Fruit fly (Drosophila melanogaster) whole organism, adult: ENCODE data around the gene IscU.

Source experiments
- CG12768 ChIP-seq: fragments of 200-800 bp; sonication (Bioruptor generic); optimal IDR thresholded peaks from 2 replicates; lab custom pipeline; 2017; ENCODE audit warnings: missing biosample characterization, missing genetic modification characterization, mild to moderate bottlenecking, moderate library complexity, missing genetic modification reagents
- CG14711 ChIP-seq: fragments of 200-800 bp; sonication (Bioruptor generic); optimal IDR thresholded peaks from 2 replicates; lab custom pipeline; 2018; ENCODE audit warnings: missing biosample characterization, mild to moderate bottlenecking, missing genetic modification characterization, moderate library complexity
- CG1620 ChIP-seq: fragments of 200-800 bp; sonication (Bioruptor generic); optimal IDR thresholded peaks from 2 replicates; lab custom pipeline; 2016; ENCODE audit warnings: missing biosample characterization, missing genetic modification characterization
- CG33017 ChIP-seq: fragments of 200-800 bp; sonication (Bioruptor generic); optimal IDR thresholded peaks from 2 replicates; lab custom pipeline; 2018; ENCODE audit warnings: missing biosample characterization, mild to moderate bottlenecking, missing genetic modification characterization, moderate library complexity
- CG5204 ChIP-seq: fragments of 200-800 bp; sonication (Bioruptor generic); optimal IDR thresholded peaks from 2 replicates; lab custom pipeline; 2016; ENCODE audit warnings: missing biosample characterization, missing genetic modification characterization
- CG7045 ChIP-seq: fragments of 200-800 bp; sonication (Bioruptor generic); optimal IDR thresholded peaks from 2 replicates; lab custom pipeline; 2017; ENCODE audit warnings: missing biosample characterization, mild to moderate bottlenecking, missing genetic modification characterization
- CG7101 ChIP-seq: fragments of 200-800 bp; sonication (Bioruptor generic); optimal IDR thresholded peaks from 2 replicates; lab custom pipeline; 2018; ENCODE audit warnings: missing biosample characterization, mild to moderate bottlenecking, missing genetic modification characterization, moderate library complexity
- Crg-1 ChIP-seq: fragments of 200-800 bp; sonication (Bioruptor generic); optimal IDR thresholded peaks from 2 replicates; lab custom pipeline; 2016; ENCODE audit warnings: missing biosample characterization, missing genetic modification characterization
- Hr96 ChIP-seq: fragments of 200-800 bp; sonication (Bioruptor generic); optimal IDR thresholded peaks from 2 replicates; lab custom pipeline; 2016; ENCODE audit warnings: missing biosample characterization, missing genetic modification characterization
- Mnt ChIP-seq: fragments of 200-800 bp; sonication (Bioruptor generic); optimal IDR thresholded peaks from 2 replicates; lab custom pipeline; 2016; ENCODE audit warnings: missing biosample characterization, mild to moderate bottlenecking, missing genetic modification characterization
- bab1 ChIP-seq: fragments of 200-800 bp; sonication (Bioruptor generic); optimal IDR thresholded peaks from 3 replicates; lab custom pipeline; 2019; ENCODE audit warnings: missing biosample characterization, mild to moderate bottlenecking, missing genetic modification characterization, moderate library complexity
- cic ChIP-seq: fragments of 200-800 bp; sonication (Bioruptor generic); optimal IDR thresholded peaks from 2 replicates; lab custom pipeline; 2017; ENCODE audit warnings: missing biosample characterization, mild to moderate bottlenecking, missing genetic modification characterization, moderate library complexity
- cnc ChIP-seq, 2 experiments: fragments of >200 bp; optimal IDR thresholded peaks; 2 replicates each; lab custom pipeline; 2017
- kay ChIP-seq: fragments of 200-800 bp; sonication (Bioruptor generic); peaks from one replicate; lab custom pipeline; 2016; ENCODE audit warnings: missing biosample characterization, missing genetic modification characterization, borderline replicate concordance
- ovo ChIP-seq: fragments of 200-800 bp; sonication (Bioruptor generic); optimal IDR thresholded peaks from 2 replicates; lab custom pipeline; 2016; ENCODE audit warnings: missing biosample characterization, missing genetic modification characterization
- pad ChIP-seq: fragments of 200-800 bp; sonication (Bioruptor generic); optimal IDR thresholded peaks from 3 replicates; lab custom pipeline; 2017; ENCODE audit warnings: missing biosample characterization, missing genetic modification characterization, mild to moderate bottlenecking, moderate library complexity, missing genetic modification reagents
- tj ChIP-seq: fragments of 200-800 bp; sonication (Bioruptor generic); optimal IDR thresholded peaks from 3 replicates; lab custom pipeline; 2017; ENCODE audit warnings: missing biosample characterization, mild to moderate bottlenecking, missing genetic modification characterization, moderate library complexity
- toe ChIP-seq: fragments of 200-800 bp; sonication (Bioruptor generic); optimal IDR thresholded peaks from 2 replicates; lab custom pipeline; 2016; ENCODE audit warnings: missing biosample characterization, missing genetic modification characterization

The IscU gene

DNA sequence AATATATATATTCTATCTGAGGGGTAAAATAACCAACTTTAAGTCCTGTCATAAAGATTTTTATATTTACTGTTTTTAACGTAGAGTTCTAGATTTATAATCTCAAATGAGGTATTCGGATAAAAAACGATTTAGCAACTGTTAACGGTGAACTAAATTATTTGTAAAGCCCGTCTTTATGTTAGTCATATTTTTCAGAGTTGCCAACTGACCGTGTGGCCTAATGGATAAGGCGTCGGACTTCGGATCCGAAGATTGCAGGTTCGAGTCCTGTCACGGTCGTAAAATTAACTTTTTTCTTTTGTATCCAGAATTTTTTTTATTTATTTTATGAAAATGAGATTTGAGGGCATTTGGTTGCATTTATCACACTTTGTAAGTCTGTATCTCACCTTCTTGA lies 37.7 kb upstream of the IscU start:
- TF ChIP-seq Mnt (GFP tag; lab: Kevin White, UChicago) (no peak), CG5204 (GFP tag; lab: Kevin White, UChicago) (no peak), cnc (optimal IDR thresholded peaks at IDR 0.05; lab: Kevin White, UChicago) (no peak), cic (GFP tag; lab: Kevin White, UChicago) (no peak), Crg-1 (GFP tag; lab: Kevin White, UChicago) (no peak), CG1620 (GFP tag; lab: Kevin White, UChicago) (no peak), ovo (GFP tag; lab: Kevin White, UChicago) (no peak), bab1 (GFP tag; lab: Kevin White, UChicago) (no peak), Hr96 (no peak), CG12768 (GFP tag; lab: Kevin White, UChicago) (no peak), pad (GFP tag; lab: Kevin White, UChicago) (no peak)

DNA sequence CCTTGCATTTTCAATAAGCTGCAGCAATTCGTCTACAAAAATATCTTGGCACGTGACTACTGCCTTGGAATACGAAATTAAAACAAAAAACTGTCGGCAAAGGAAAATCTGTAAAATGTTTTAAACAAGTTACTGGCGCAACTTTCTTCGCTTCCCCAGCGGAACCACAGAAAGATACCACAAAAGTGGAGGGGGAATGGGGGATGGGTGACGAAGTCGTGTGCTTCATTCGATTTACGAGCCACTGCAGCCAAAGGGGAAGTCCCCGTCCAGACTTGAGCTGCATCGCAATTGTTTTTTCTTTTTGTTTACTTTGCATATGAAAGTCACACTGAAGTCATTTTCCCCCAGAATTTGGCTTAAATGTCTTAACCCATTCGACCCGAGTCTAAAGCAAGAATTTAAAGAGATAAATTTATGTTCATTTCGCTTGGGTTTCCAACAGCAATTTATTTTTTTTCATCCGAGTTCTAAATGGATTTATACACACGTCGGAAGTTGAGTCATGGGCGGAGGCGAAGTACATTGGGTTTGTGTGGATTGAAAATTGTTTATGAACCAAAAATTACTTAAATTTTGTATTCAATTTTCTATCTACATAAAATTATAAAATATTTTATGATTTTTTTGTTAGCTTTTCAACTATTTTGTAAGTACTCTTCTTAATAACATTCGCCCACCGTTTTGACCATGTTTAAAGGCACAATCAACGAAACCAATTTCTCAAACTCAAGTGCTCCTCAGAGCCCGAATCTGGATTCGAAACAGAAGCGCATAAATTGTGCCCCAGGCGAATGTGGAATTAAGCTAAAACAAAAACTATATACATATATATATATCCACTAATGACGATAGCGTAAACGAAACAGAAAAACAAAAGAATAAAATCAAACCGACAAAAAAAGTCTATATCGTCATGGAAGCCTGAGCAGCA lies 36.4 kb upstream of the IscU start:
- TF ChIP-seq CG14711 (no peak), Crg-1 (GFP tag; lab: Kevin White, UChicago) (no peak), kay (GFP tag; lab: Kevin White, UChicago) (peak; percentile 74)

DNA sequence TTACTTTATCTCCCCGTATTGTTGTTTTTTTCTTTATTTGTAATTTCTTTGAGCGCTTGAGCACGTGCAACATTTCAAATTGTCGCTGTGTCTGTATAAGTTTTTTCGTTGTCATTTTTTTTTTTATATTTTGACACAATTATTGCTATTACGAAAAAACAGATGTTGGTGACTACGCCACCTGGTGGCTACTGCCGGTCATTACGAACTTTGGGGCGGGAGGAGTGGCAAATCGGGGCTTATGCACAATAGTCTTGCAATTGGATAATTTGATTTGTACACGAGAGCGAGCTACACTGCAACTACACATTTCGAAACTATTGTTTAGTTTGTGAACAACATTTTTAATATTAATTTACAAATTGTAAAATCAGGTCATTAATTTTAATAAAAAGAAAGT lies 35.3 kb upstream of the IscU start:
- TF ChIP-seq CG1620 (GFP tag; lab: Kevin White, UChicago) = no peak
- TF ChIP-seq Hr96 = no peak

DNA sequence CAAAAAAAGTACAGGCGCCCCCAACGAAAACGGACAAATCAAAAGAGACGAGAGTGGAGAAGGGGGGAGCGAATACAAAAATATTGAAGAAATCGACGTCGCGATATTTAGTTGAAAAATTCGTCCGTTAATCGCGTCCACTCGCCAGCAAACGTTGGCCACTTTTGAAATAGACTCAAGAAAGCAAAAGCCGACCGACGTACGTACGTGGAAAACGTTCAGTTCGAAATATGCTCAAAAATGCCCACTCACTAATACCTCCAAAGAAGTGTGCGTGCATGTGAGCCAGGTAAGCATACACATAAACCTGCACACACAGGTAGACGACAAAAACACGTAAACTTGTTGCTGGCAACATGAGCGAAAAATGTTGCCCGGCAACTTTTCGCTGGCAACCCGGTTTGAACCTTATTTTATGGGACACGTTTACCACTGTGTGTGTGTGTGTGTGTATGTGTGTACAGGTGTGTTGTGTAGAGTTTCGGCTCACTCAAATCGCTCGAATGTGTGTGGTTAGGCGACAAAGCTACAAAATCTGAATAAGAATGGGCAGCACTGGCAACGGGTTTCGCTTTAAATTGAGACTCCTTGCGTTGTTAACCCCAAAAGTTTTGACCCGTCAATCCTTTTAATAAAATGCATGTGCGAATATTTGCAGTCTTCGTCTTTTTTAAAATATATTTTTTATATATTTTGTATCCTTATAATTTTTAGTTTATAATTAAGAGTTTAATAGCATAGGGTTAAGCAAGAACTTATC lies 33.7 kb upstream of the IscU start:
- TF ChIP-seq CG14711 (no peak), kay (GFP tag; lab: Kevin White, UChicago) (peak; percentile 13), CG33017 (tag; lab: Kevin White, UChicago) (no peak), CG12768 (GFP tag; lab: Kevin White, UChicago) (no peak), CG5204 (GFP tag; lab: Kevin White, UChicago) (no peak), tj (GFP tag; lab: Kevin White, UChicago) (peak; percentile 73), toe (GFP tag; lab: Kevin White, UChicago) (no peak), cic (GFP tag; lab: Kevin White, UChicago) (no peak), CG7045 (GFP tag; lab: Kevin White, UChicago) (no peak), CG7101 (no peak), ovo (GFP tag; lab: Kevin White, UChicago) (no peak), bab1 (GFP tag; lab: Kevin White, UChicago) (peak; percentile 15)

DNA sequence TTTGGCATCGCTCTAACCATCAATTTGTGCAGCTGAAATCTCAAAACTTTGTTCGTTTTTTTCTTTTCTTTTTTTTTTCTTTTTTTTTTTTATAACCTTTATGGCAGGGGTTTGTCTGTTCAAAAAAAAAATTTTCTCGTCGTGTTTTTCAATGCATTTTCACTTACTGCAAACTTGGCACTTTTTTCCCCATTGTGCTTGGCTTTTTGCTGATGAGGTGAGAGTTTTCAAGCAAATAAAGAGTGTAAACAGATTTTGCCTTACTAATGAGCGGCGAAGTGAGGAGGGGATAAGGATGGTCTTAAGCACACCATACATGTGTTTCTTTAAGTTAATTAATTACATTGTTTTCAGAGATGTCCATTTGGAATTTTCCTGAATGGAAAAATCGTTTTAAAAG lies 32.3 kb upstream of the IscU start:
- TF ChIP-seq CG7045 (GFP tag; lab: Kevin White, UChicago) = no peak
- peak; percentile 98 for TF ChIP-seq tj (GFP tag; lab: Kevin White, UChicago)
- peak; percentile 28 for TF ChIP-seq kay (GFP tag; lab: Kevin White, UChicago)

DNA sequence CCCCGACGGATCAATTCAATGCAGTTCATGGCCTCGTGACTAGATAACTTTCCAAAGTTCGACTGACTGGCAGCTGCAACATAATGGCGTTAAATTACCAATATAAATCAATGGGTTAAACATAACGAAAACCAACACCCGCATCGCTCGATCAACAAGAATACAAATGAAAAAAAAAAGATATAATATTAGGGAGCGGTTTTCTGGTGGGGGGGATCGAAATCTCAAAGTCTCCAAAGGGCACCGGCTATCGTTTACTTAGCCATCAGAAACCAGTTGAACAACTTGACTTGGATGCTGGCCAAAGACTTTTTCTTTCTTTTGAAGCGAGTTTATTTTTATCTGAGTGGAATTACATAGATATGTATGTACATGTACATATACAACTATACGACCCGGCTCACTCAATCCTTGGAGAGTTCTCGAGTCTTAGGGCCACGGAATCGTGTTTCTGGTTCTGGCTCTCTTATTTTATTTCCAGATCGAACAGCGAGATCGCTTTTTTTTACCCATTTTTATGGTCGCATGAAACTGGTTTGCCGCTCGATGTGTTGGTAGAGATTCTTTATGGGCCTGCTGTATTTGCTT lies 30.7 kb upstream of the IscU start:
- TF ChIP-seq CG14711 (no peak), CG33017 (tag; lab: Kevin White, UChicago) (no peak), CG5204 (GFP tag; lab: Kevin White, UChicago) (no peak), ovo (GFP tag; lab: Kevin White, UChicago) (no peak), toe (GFP tag; lab: Kevin White, UChicago) (no peak), Mnt (GFP tag; lab: Kevin White, UChicago) (no peak), cnc (optimal IDR thresholded peaks at IDR 0.05; lab: Kevin White, UChicago) (no peak)

DNA sequence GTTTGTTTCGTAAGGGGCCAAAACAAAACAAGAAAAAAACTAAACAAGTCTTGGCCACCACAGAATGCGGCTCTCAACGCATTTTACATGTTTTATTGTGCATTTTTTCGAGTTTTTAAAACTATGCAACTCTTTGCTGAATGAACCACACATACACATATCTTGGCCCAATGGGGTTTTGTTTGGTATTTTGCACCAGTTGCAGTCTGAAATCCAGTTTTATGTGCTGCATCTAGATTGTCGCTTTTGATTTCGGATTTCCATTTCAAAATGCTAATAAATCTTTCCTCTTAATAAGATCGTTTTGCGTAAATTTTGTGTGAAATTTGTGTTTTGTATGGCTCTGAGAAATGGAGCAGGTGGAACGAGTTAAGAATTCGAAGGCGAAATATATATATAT lies 29.7 kb upstream of the IscU start:
- TF ChIP-seq toe (GFP tag; lab: Kevin White, UChicago) = no peak
- TF ChIP-seq kay (GFP tag; lab: Kevin White, UChicago) = peak; percentile 65

DNA sequence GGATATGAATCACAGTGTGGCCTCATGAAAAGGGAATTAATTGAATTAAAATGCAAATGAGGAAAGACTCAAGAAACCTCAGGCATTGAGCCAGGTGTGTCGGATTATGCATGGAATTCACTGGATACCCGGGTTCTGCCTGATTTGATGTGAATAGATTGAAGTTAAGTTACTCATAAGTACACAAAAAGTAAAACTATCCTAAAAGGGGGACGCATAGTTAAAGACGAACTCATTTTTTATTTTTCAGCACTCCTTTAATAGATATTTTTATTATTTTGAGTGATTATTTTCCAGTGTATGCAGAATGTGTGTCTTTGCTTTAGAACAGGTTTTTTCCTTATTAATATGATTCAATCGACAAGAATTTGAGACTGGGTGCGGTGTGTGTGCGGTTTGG lies 29.2 kb upstream of the IscU start:
- TF ChIP-seq kay (GFP tag; lab: Kevin White, UChicago) = peak; percentile 40
- TF ChIP-seq tj (GFP tag; lab: Kevin White, UChicago) = no peak
